Fruit fly (Drosophila melanogaster): ENCODE results near the gene Sems.

The Sems gene

dm6 chr3L:20950520-20951135 is 5.9 kb downstream of the Sems start:
- TF ChIP-seq brk (GFP tag; optimal IDR thresholded peaks at IDR 0.05): no peak
- no peak for TF ChIP-seq Hr83 (GFP tag; optimal IDR thresholded peaks at IDR 0.05; ENCODE audit: poor library complexity, severe bottlenecking)
- peak; percentile 72 for TF ChIP-seq rgr (GFP tag; optimal IDR thresholded peaks at IDR 0.05)
- no peak for TF ChIP-seq Dfd (GFP tag; optimal IDR thresholded peaks at IDR 0.05)
- TF ChIP-seq Mio (GFP tag; optimal IDR thresholded peaks at IDR 0.05): no peak
- peak; percentile 71 for TF ChIP-seq OdsH (GFP tag; optimal IDR thresholded peaks at IDR 0.05)
- TF ChIP-seq Dif (GFP tag; optimal IDR thresholded peaks at IDR 0.05; ENCODE audit: partially characterized antibody): peak; percentile 50
- peak; percentile 70 for TF ChIP-seq h (GFP tag; optimal IDR thresholded peaks at IDR 0.05)
- TF ChIP-seq Rel (GFP tag; optimal IDR thresholded peaks at IDR 0.05): peak; percentile 8
- TF ChIP-seq Rel (tag; optimal IDR thresholded peaks at IDR 0.05): no peak
- TF ChIP-seq GATAd (GFP tag; optimal IDR thresholded peaks at IDR 0.05): no peak
- no peak for TF ChIP-seq jim (GFP tag; optimal IDR thresholded peaks at IDR 0.05)
- TF ChIP-seq woc (GFP tag; optimal IDR thresholded peaks at IDR 0.05): no peak
- no peak for TF ChIP-seq dl (GFP tag; optimal IDR thresholded peaks at IDR 0.05; ENCODE audit: insufficient read depth in 1 of 2, partially characterized antibody in 2 of 2)
- peak; percentile 55 for TF ChIP-seq psq (GFP tag; optimal IDR thresholded peaks at IDR 0.05)
- peak; percentile 79 for TF ChIP-seq fru (GFP tag; optimal IDR thresholded peaks at IDR 0.05)
- peak; percentile 42 for TF ChIP-seq tai (GFP tag; optimal IDR thresholded peaks at IDR 0.05)
- no peak for TF ChIP-seq Abd-B (GFP tag; optimal IDR thresholded peaks at IDR 0.05)
- TF ChIP-seq CG32264 (GFP tag; optimal IDR thresholded peaks at IDR 0.05): peak; percentile 41
- peak; percentile 69 for TF ChIP-seq ey (GFP tag; optimal IDR thresholded peaks at IDR 0.05)
- TF ChIP-seq Myc (optimal IDR thresholded peaks at IDR 0.05): no peak
- TF ChIP-seq Jra (GFP tag; optimal IDR thresholded peaks at IDR 0.05): peak; percentile 10
- TF ChIP-seq lola (GFP tag; optimal IDR thresholded peaks at IDR 0.05): no peak
- TF ChIP-seq foxo (GFP tag; optimal IDR thresholded peaks at IDR 0.05): peak in 1 of 2 experiments; percentile 79
- no peak for TF ChIP-seq Hr78 (GFP tag; optimal IDR thresholded peaks at IDR 0.05)
- TF ChIP-seq sv (GFP tag; optimal IDR thresholded peaks at IDR 0.05): no peak
- TF ChIP-seq CG9705 (GFP tag; optimal IDR thresholded peaks at IDR 0.05): peak; percentile 61
- TF ChIP-seq dsf (GFP tag; optimal IDR thresholded peaks at IDR 0.05; ENCODE audit: borderline replicate concordance): peak; percentile 9
- peak; percentile 77 for TF ChIP-seq dmrt93B (GFP tag; optimal IDR thresholded peaks at IDR 0.05)
- peak; percentile 73 for TF ChIP-seq sage (GFP tag; optimal IDR thresholded peaks at IDR 0.05)
- no peak for TF ChIP-seq pan (optimal IDR thresholded peaks at IDR 0.05)
- TF ChIP-seq HLH106 (tag; optimal IDR thresholded peaks at IDR 0.05): peak; percentile 83
- peak; percentile 10 for TF ChIP-seq Vsx2 (GFP tag; optimal IDR thresholded peaks at IDR 0.05; ENCODE audit: partially characterized antibody)
- TF ChIP-seq Sp1 (GFP tag; optimal IDR thresholded peaks at IDR 0.05): peak; percentile 85
- TF ChIP-seq N (GFP tag; optimal IDR thresholded peaks at IDR 0.05): no peak
- TF ChIP-seq CrebA (GFP tag; optimal IDR thresholded peaks at IDR 0.05; ENCODE audit: borderline replicate concordance): peak; percentile 6
- TF ChIP-seq usp (GFP tag; optimal IDR thresholded peaks at IDR 0.05): no peak
- TF ChIP-seq br (GFP tag; optimal IDR thresholded peaks at IDR 0.05): peak; percentile 78
- peak; percentile 33 for TF ChIP-seq Hnf4 (GFP tag; optimal IDR thresholded peaks at IDR 0.05)

- TF ChIP-seq GATAd (GFP tag; optimal IDR thresholded peaks at IDR 0.05) (peak; percentile 12), tai (GFP tag; optimal IDR thresholded peaks at IDR 0.05) (peak; percentile 71), lola (GFP tag; optimal IDR thresholded peaks at IDR 0.05) (no peak), CG9705 (GFP tag; optimal IDR thresholded peaks at IDR 0.05) (peak; percentile 85), CG32264 (GFP tag; optimal IDR thresholded peaks at IDR 0.05) (peak; percentile 73), dl (GFP tag; optimal IDR thresholded peaks at IDR 0.05; ENCODE audit: insufficient read depth in 1 of 2, partially characterized antibody in 2 of 2) (no peak), dsf (GFP tag; optimal IDR thresholded peaks at IDR 0.05; ENCODE audit: borderline replicate concordance) (peak; percentile 59), Hr83 (GFP tag; optimal IDR thresholded peaks at IDR 0.05; ENCODE audit: poor library complexity, severe bottlenecking) (no peak), pan (optimal IDR thresholded peaks at IDR 0.05) (no peak), ey (GFP tag; optimal IDR thresholded peaks at IDR 0.05) (peak; percentile 94), woc (GFP tag; optimal IDR thresholded peaks at IDR 0.05) (peak; percentile 90), br (GFP tag; optimal IDR thresholded peaks at IDR 0.05) (peak; percentile 93), OdsH (GFP tag; optimal IDR thresholded peaks at IDR 0.05) (peak; percentile 93), Dfd (GFP tag; optimal IDR thresholded peaks at IDR 0.05) (no peak), Dif (GFP tag; optimal IDR thresholded peaks at IDR 0.05; ENCODE audit: partially characterized antibody) (no peak), psq (GFP tag; optimal IDR thresholded peaks at IDR 0.05) (peak; percentile 87), fru (GFP tag; optimal IDR thresholded peaks at IDR 0.05) (peak; percentile 95), h (GFP tag; optimal IDR thresholded peaks at IDR 0.05) (peak; percentile 96), HLH106 (tag; optimal IDR thresholded peaks at IDR 0.05) (peak; percentile 95), usp (GFP tag; optimal IDR thresholded peaks at IDR 0.05) (no peak), Myc (optimal IDR thresholded peaks at IDR 0.05) (no peak), brk (GFP tag; optimal IDR thresholded peaks at IDR 0.05) (peak; percentile 92), Hnf4 (GFP tag; optimal IDR thresholded peaks at IDR 0.05) (peak; percentile 88), dmrt93B (GFP tag; optimal IDR thresholded peaks at IDR 0.05) (peak; percentile 89), Mio (GFP tag; optimal IDR thresholded peaks at IDR 0.05) (peak; percentile 4), rgr (GFP tag; optimal IDR thresholded peaks at IDR 0.05) (peak; percentile 93), Abd-B (GFP tag; optimal IDR thresholded peaks at IDR 0.05) (no peak), jim (GFP tag; optimal IDR thresholded peaks at IDR 0.05) (no peak), Vsx2 (GFP tag; optimal IDR thresholded peaks at IDR 0.05; ENCODE audit: partially characterized antibody) (no peak), Jra (GFP tag; optimal IDR thresholded peaks at IDR 0.05) (peak; percentile 82), N (GFP tag; optimal IDR thresholded peaks at IDR 0.05) (no peak), sage (GFP tag; optimal IDR thresholded peaks at IDR 0.05) (peak; percentile 80), Hr78 (GFP tag; optimal IDR thresholded peaks at IDR 0.05) (no peak), Sp1 (GFP tag; optimal IDR thresholded peaks at IDR 0.05) (peak; percentile 94), sv (GFP tag; optimal IDR thresholded peaks at IDR 0.05) (no peak), foxo (GFP tag; optimal IDR thresholded peaks at IDR 0.05) (peak in 1 of 2 experiments; percentile 94), CrebA (GFP tag; optimal IDR thresholded peaks at IDR 0.05; ENCODE audit: borderline replicate concordance) (peak; percentile 46), Rel (GFP tag; optimal IDR thresholded peaks at IDR 0.05) (peak; percentile 73), Rel (tag; optimal IDR thresholded peaks at IDR 0.05) (peak; percentile 46)
Observed at dm6 chr3L:20950136-20950499, 6.4 kb downstream of the Sems start.
